Worm (Caenorhabditis elegans): ENCODE data around the gene lim-6.

The lim-6 gene

DNA sequence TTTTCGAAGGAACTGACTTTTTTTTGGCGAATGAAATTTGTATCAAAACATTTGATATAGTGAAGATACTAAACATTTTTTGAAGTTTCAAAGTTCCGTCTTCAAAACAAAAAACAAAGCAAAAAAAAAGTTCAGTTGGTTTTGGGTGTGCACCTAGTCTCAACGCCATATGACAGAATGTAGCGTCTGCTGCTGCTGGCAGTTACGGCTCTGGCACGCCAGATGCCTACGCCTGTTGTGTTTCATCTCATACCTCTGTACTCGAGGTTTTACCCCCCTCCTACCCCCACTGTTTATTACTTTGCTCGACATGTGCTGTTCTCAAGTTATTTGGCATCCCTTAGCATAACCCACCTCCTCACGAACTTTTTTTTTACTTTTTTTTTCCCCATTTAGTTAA is 38.5 kb downstream of the lim-6 start:
- no peak for TF ChIP-seq ceh-36 (tag; optimal IDR thresholded peaks at IDR 0.05)
- TF ChIP-seq hmbx-1 (tag; optimal IDR thresholded peaks at IDR 0.05): no peak
- TF ChIP-seq tbx-37 (GFP tag; conservative IDR thresholded peaks at IDR 0.05): no peak
- TF ChIP-seq ets-7 (tag; optimal IDR thresholded peaks at IDR 0.05): no peak
- no peak for TF ChIP-seq tra-4 (tag; optimal IDR thresholded peaks at IDR 0.05)
- no peak for TF ChIP-seq F13C5.2 (tag; optimal IDR thresholded peaks at IDR 0.05)
- no peak for TF ChIP-seq sea-1 (GFP tag; conservative IDR thresholded peaks at IDR 0.05)

ce11 chrX:1111603-1112002 is 39.4 kb downstream of the lim-6 start, which contains the start of gene C05D9.3:
TSS of gene C05D9.3 (plus strand) at chrX:1111903.
- TF ChIP-seq ama-1 (optimal IDR thresholded peaks at IDR 0.05) (no peak), hmg-4 (GFP tag; optimal IDR thresholded peaks at IDR 0.05) (no peak), B0310.2 (tag; optimal IDR thresholded peaks at IDR 0.05) (no peak), scrt-1 (GFP tag; IDR thresholded peaks at IDR 0.05) (no peak), pes-1 (GFP tag; IDR thresholded peaks at IDR 0.05) (no peak), ceh-36 (tag; optimal IDR thresholded peaks at IDR 0.05) (no peak), tbx-37 (GFP tag; conservative IDR thresholded peaks at IDR 0.05) (no peak), tbx-11 (GFP tag; IDR thresholded peaks at IDR 0.05) (no peak)

DNA sequence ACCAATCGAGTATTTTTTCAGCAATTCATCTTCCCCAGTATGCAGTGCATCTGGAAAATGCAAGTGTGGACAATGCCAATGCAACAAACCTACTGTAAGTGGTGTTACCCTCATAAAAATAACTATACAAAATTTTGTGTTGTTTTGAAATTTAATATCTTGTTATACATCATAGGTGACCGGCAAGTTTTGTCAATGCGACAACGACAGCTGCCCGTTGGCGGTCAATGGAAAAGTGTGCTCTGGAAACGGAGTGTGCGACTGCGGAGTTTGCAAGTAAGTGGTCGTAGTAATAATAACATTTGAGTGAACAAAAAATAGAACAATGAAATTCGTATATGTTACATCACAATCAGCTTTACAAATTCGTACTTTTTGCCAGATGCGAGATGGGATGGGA is 43.0 kb downstream of the lim-6 start:
- TF ChIP-seq F13C5.2 (tag; optimal IDR thresholded peaks at IDR 0.05) (no peak), hmg-4 (GFP tag; optimal IDR thresholded peaks at IDR 0.05) (no peak), sea-1 (GFP tag; conservative IDR thresholded peaks at IDR 0.05) (no peak), tbx-37 (GFP tag; conservative IDR thresholded peaks at IDR 0.05) (no peak), B0310.2 (tag; optimal IDR thresholded peaks at IDR 0.05) (no peak), ama-1 (optimal IDR thresholded peaks at IDR 0.05) (no peak), scrt-1 (GFP tag; IDR thresholded peaks at IDR 0.05) (no peak), ceh-36 (tag; optimal IDR thresholded peaks at IDR 0.05) (no peak), tra-4 (tag; optimal IDR thresholded peaks at IDR 0.05) (no peak), aly-1 (tag; optimal IDR thresholded peaks at IDR 0.05) (no peak), ets-7 (tag; optimal IDR thresholded peaks at IDR 0.05) (no peak), hmbx-1 (tag; optimal IDR thresholded peaks at IDR 0.05) (no peak), tbx-11 (GFP tag; IDR thresholded peaks at IDR 0.05) (no peak), pes-1 (GFP tag; IDR thresholded peaks at IDR 0.05) (no peak), ceh-13 (GFP tag; optimal IDR thresholded peaks at IDR 0.05) (no peak), flt-1 (GFP tag; IDR thresholded peaks at IDR 0.05) (no peak), hnd-1 (tag; optimal IDR thresholded peaks at IDR 0.05) (no peak)

ce11 chrX:1117252-1117651 is 45.0 kb downstream of the lim-6 start:
- TF ChIP-seq hnd-1 (tag; optimal IDR thresholded peaks at IDR 0.05) (no peak), tbx-11 (GFP tag; IDR thresholded peaks at IDR 0.05) (no peak), ets-7 (tag; optimal IDR thresholded peaks at IDR 0.05) (no peak), F13C5.2 (tag; optimal IDR thresholded peaks at IDR 0.05) (no peak), aly-1 (tag; optimal IDR thresholded peaks at IDR 0.05) (no peak)

ce11 chrX:1119305-1119704 is 47.1 kb downstream of the lim-6 start, which contains the start of gene C05D9.7:
TSS of gene C05D9.7 (minus strand) at chrX:1119405.
- no peak for TF ChIP-seq pes-1 (GFP tag; IDR thresholded peaks at IDR 0.05)
- no peak for TF ChIP-seq hnd-1 (tag; optimal IDR thresholded peaks at IDR 0.05)
- no peak for TF ChIP-seq ama-1 (optimal IDR thresholded peaks at IDR 0.05)
- no peak for TF ChIP-seq ets-7 (tag; optimal IDR thresholded peaks at IDR 0.05)
- TF ChIP-seq sea-1 (GFP tag; conservative IDR thresholded peaks at IDR 0.05): no peak
- TF ChIP-seq ceh-36 (tag; optimal IDR thresholded peaks at IDR 0.05): no peak
- no peak for TF ChIP-seq F13C5.2 (tag; optimal IDR thresholded peaks at IDR 0.05)
- no peak for TF ChIP-seq scrt-1 (GFP tag; IDR thresholded peaks at IDR 0.05)
- no peak for TF ChIP-seq hmg-4 (GFP tag; optimal IDR thresholded peaks at IDR 0.05)
- TF ChIP-seq tbx-37 (GFP tag; conservative IDR thresholded peaks at IDR 0.05): no peak
- no peak for TF ChIP-seq flt-1 (GFP tag; IDR thresholded peaks at IDR 0.05)
- no peak for TF ChIP-seq tbx-11 (GFP tag; IDR thresholded peaks at IDR 0.05)
- TF ChIP-seq aly-1 (tag; optimal IDR thresholded peaks at IDR 0.05): no peak
- TF ChIP-seq hmbx-1 (tag; optimal IDR thresholded peaks at IDR 0.05): no peak
- TF ChIP-seq ceh-13 (GFP tag; optimal IDR thresholded peaks at IDR 0.05): no peak

DNA sequence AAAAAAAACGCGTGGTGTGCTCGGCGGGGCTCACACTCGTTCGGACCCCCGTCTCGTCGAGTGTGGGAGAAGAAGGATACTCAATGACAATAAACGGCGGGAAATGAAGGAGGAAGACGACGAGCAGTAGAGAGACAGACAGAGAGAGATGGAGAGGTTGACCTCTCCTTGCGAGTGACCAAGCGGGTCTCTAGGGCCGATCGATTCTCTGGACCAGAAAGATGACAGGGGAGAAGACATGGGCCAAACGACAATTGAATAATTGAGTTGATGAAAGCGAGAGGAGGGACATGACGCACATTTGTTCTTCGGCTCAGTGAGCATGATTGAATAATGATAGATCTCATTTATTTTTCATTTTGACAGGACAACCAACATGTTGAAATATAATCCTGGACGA is 48.1 kb downstream of the lim-6 start:
- TF ChIP-seq flt-1 (GFP tag; IDR thresholded peaks at IDR 0.05) (peak; percentile 19; the same call in 1 of the 2 replicates), aly-1 (tag; optimal IDR thresholded peaks at IDR 0.05) (peak; percentile 72), scrt-1 (GFP tag; IDR thresholded peaks at IDR 0.05) (0 out of 2 replicates have a peak, but pooled peaks have one; percentile 49), tra-4 (tag; optimal IDR thresholded peaks at IDR 0.05) (no peak), hmg-4 (GFP tag; optimal IDR thresholded peaks at IDR 0.05) (peak; percentile 76), F13C5.2 (tag; optimal IDR thresholded peaks at IDR 0.05) (peak; percentile 54)

DNA sequence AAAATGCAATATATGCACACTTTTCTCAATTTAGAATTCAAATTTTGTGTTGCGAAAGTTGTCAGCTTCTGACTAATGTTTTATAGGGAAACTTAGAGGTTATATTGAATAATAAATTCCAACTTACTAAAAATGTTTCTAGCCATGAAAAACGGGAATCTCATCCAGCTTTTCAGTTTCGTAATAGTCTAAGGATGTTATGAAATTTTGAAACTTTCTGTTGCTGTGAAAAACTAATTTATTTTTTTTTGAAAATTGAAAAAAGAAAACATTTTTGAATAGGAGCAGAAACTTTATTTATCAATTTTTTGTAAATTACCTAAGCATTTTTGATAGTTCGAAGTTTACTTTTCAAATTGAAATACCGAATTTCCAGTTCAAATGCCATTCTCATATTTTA is 49.3 kb downstream of the lim-6 start:
- TF ChIP-seq pes-1 (GFP tag; IDR thresholded peaks at IDR 0.05) (no peak), hmg-4 (GFP tag; optimal IDR thresholded peaks at IDR 0.05) (no peak), aly-1 (tag; optimal IDR thresholded peaks at IDR 0.05) (no peak), B0310.2 (tag; optimal IDR thresholded peaks at IDR 0.05) (no peak), ets-7 (tag; optimal IDR thresholded peaks at IDR 0.05) (no peak), sea-1 (GFP tag; conservative IDR thresholded peaks at IDR 0.05) (no peak), hnd-1 (tag; optimal IDR thresholded peaks at IDR 0.05) (no peak), ceh-36 (tag; optimal IDR thresholded peaks at IDR 0.05) (no peak), F13C5.2 (tag; optimal IDR thresholded peaks at IDR 0.05) (no peak), tbx-37 (GFP tag; conservative IDR thresholded peaks at IDR 0.05) (no peak)

- TF ChIP-seq ama-1 (optimal IDR thresholded peaks at IDR 0.05): no peak
- TF ChIP-seq ceh-36 (tag; optimal IDR thresholded peaks at IDR 0.05): no peak
- TF ChIP-seq hmg-4 (GFP tag; optimal IDR thresholded peaks at IDR 0.05): no peak
- no peak for TF ChIP-seq B0310.2 (tag; optimal IDR thresholded peaks at IDR 0.05)
- TF ChIP-seq pes-1 (GFP tag; IDR thresholded peaks at IDR 0.05): no peak
- TF ChIP-seq hnd-1 (tag; optimal IDR thresholded peaks at IDR 0.05): no peak
- TF ChIP-seq ets-7 (tag; optimal IDR thresholded peaks at IDR 0.05): no peak
- no peak for TF ChIP-seq hmbx-1 (tag; optimal IDR thresholded peaks at IDR 0.05)
- no peak for TF ChIP-seq ceh-13 (GFP tag; optimal IDR thresholded peaks at IDR 0.05)
- TF ChIP-seq F13C5.2 (tag; optimal IDR thresholded peaks at IDR 0.05): no peak
- TF ChIP-seq tbx-11 (GFP tag; IDR thresholded peaks at IDR 0.05): no peak
- TF ChIP-seq tra-4 (tag; optimal IDR thresholded peaks at IDR 0.05): no peak
- no peak for TF ChIP-seq flt-1 (GFP tag; IDR thresholded peaks at IDR 0.05)
- TF ChIP-seq tbx-37 (GFP tag; conservative IDR thresholded peaks at IDR 0.05): no peak
- TF ChIP-seq sea-1 (GFP tag; conservative IDR thresholded peaks at IDR 0.05): no peak
- TF ChIP-seq aly-1 (tag; optimal IDR thresholded peaks at IDR 0.05): no peak
These were observed 49.9 kb downstream of the lim-6 start for ce11 chrX:1122198-1122597.

Data from whole organism, early embryonic.